Worm (Caenorhabditis elegans) whole organism, early embryonic: Measurements from ENCODE around the gene srw-60.

Source experiments
- B0310.2 ChIP-seq: sonication (generic microtip); optimal IDR thresholded peaks from 2 replicates; lab custom pipeline; 2016; ENCODE audit warnings: mild to moderate bottlenecking, missing genetic modification characterization, missing compliant biosample characterization
- F13C5.2 ChIP-seq: sonication (generic microtip); optimal IDR thresholded peaks from 2 replicates; lab custom pipeline; 2017; ENCODE audit warnings: mild to moderate bottlenecking, missing genetic modification characterization, inconsistent platforms, missing compliant biosample characterization
- ama-1 ChIP-seq: fragments of 150-350 bp; optimal IDR thresholded peaks from 2 replicates; lab custom pipeline; 2014
- ets-7 ChIP-seq: sonication (generic microtip); optimal IDR thresholded peaks from 2 replicates; lab custom pipeline; 2016; ENCODE audit warnings: missing genotype, missing genetic modification characterization, missing compliant biosample characterization
- hnd-1 ChIP-seq: sonication (generic microtip); optimal IDR thresholded peaks from 2 replicates; lab custom pipeline; 2016; ENCODE audit warnings: missing genetic modification characterization, missing compliant biosample characterization
- tra-4 ChIP-seq: sonication (generic microtip); optimal IDR thresholded peaks from 2 replicates; lab custom pipeline; 2017; ENCODE audit warnings: missing genetic modification characterization, missing compliant biosample characterization

- no peak for TF ChIP-seq ets-7 (tag; lab: Kevin White, UChicago)
- TF ChIP-seq ama-1, result no peak
- no peak for TF ChIP-seq B0310.2
- no peak for TF ChIP-seq hnd-1
- no peak for TF ChIP-seq F13C5.2
- no peak for TF ChIP-seq tra-4 (tag; lab: Kevin White, UChicago)
These were observed 28.7 kb downstream of the srw-60 start for ce11 chrII:2987122-2987556.
